Worm (Caenorhabditis elegans) whole organism, young adult: ENCODE measurements around the gene nhr-141.
A peak's percentile ranks its signal among the peaks of the same experiment; 100 is the strongest.

ENCODE experiments used
- F22D6.2 ChIP-seq: sonication (generic microtip); optimal IDR thresholded peaks from 2 replicates; lab custom pipeline; 2016; ENCODE audit warnings: mild to moderate bottlenecking, missing genetic modification characterization, missing compliant biosample characterization
- F23B12.7 ChIP-seq: sonication (generic microtip); optimal IDR thresholded peaks from 2 replicates; lab custom pipeline; 2017; ENCODE audit warnings: missing genetic modification characterization, mild to moderate bottlenecking, missing compliant biosample characterization, antibody characterized with exemption, moderate library complexity; ENCODE audit not compliant: insufficient read depth
- F49E8.2 ChIP-seq: sonication (generic microtip); optimal IDR thresholded peaks from 3 replicates; lab custom pipeline; 2017; ENCODE audit warnings: missing genetic modification characterization, mild to moderate bottlenecking, missing compliant biosample characterization, antibody characterized with exemption, moderate library complexity; ENCODE audit not compliant: insufficient read depth
- F57A8.1 ChIP-seq: fragments of 200-800 bp; sonication (Bioruptor generic); optimal IDR thresholded peaks from 2 replicates; lab custom pipeline; 2018; ENCODE audit warnings: mild to moderate bottlenecking, missing genetic modification characterization, moderate library complexity, missing compliant biosample characterization
- K11D2.4 ChIP-seq: fragments of 200-800 bp; sonication (Bioruptor generic); IDR thresholded peaks from 2 replicates; pipeline ENCODE4 v1.3.6; 2022; ENCODE audit warnings: missing genetic modification reagents, missing genetic modification characterization, missing compliant biosample characterization
- Y53G8AR.9 ChIP-seq: fragments of 200-800 bp; sonication (Bioruptor generic); conservative IDR thresholded peaks from 2 replicates; pipeline ENCODE4 v1.3.6; 2022; ENCODE audit warnings: missing genetic modification reagents, missing genetic modification characterization, missing compliant biosample characterization
- Y67H2A.10 ChIP-seq: fragments of 200-800 bp; sonication (Bioruptor generic); conservative IDR thresholded peaks from 2 replicates; pipeline ENCODE4 v1.3.6; 2022; ENCODE audit warnings: missing genetic modification reagents, missing genetic modification characterization, missing compliant biosample characterization
- akir-1 ChIP-seq: fragments of 200-800 bp; sonication (Bioruptor generic); optimal IDR thresholded peaks from 2 replicates; lab custom pipeline; 2018; ENCODE audit warnings: mild to moderate bottlenecking, missing genetic modification characterization, moderate library complexity, missing compliant biosample characterization
- atf-7 ChIP-seq: sonication (generic microtip); optimal IDR thresholded peaks from 2 replicates; lab custom pipeline; 2017; ENCODE audit warnings: mild to moderate bottlenecking, missing genetic modification characterization, missing compliant biosample characterization
- cebp-1 ChIP-seq, 2 experiments: fragments of 200-800 bp in 1 of 2; sonication (Bioruptor generic) in 1 of 2; sonication (generic microtip) in 1 of 2; IDR thresholded peaks in 1 of 2; optimal IDR thresholded peaks in 1 of 2; 2 replicates each; pipeline versions ENCODE4 v1.3.6 to Lab custom; 2017 to 2022; ENCODE audit warnings: missing compliant biosample characterization in 2 of 2, missing genetic modification characterization in 2 of 2, mild to moderate bottlenecking in 1 of 2, missing genetic modification reagents in 1 of 2, moderate library complexity in 1 of 2
- ceh-27 ChIP-seq: fragments of 200-800 bp; sonication (Bioruptor generic); optimal IDR thresholded peaks from 2 replicates; lab custom pipeline; 2018; ENCODE audit warnings: mild to moderate bottlenecking, missing genetic modification characterization, moderate library complexity, missing compliant biosample characterization
- ceh-58 ChIP-seq: fragments of 200-800 bp; sonication (Bioruptor generic); IDR thresholded peaks from 2 replicates; pipeline ENCODE4 v1.3.6; 2022; ENCODE audit warnings: missing genetic modification characterization, missing compliant biosample characterization
- him-1 ChIP-seq: sonication (generic microtip); optimal IDR thresholded peaks from 2 replicates; lab custom pipeline; 2016; ENCODE audit warnings: missing genotype, missing genetic modification reagents, missing genetic modification characterization, missing compliant biosample characterization
- hlh-12 ChIP-seq: sonication (generic microtip); optimal IDR thresholded peaks from 2 replicates; lab custom pipeline; 2016; ENCODE audit warnings: missing genetic modification characterization, missing compliant biosample characterization
- hlh-26 ChIP-seq: fragments of 200-800 bp; sonication (Bioruptor generic); conservative IDR thresholded peaks from 2 replicates; pipeline ENCODE4 v1.3.6; 2022; ENCODE audit warnings: missing genetic modification reagents, missing genetic modification characterization, missing compliant biosample characterization
- lin-26 ChIP-seq: fragments of 200-800 bp; sonication (Bioruptor generic); IDR thresholded peaks from 2 replicates; pipeline ENCODE4 v1.3.6; 2022; ENCODE audit warnings: missing genetic modification reagents, missing genetic modification characterization, missing compliant biosample characterization
- lin-40 ChIP-seq: sonication (generic microtip); optimal IDR thresholded peaks from 2 replicates; lab custom pipeline; 2016; ENCODE audit warnings: missing genetic modification characterization, mild to moderate bottlenecking, missing compliant biosample characterization, missing genotype, missing genetic modification reagents
- madf-8 ChIP-seq: fragments of 200-800 bp; sonication (Bioruptor generic); conservative IDR thresholded peaks from 2 replicates; pipeline ENCODE4 v1.3.6; 2022; ENCODE audit warnings: missing genetic modification reagents, missing genetic modification characterization, missing compliant biosample characterization
- nfya-2 ChIP-seq: fragments of 200-800 bp; sonication (Bioruptor generic); IDR thresholded peaks from 2 replicates; pipeline ENCODE4 v1.3.6; 2022; ENCODE audit warnings: missing genetic modification reagents, missing genetic modification characterization, missing compliant biosample characterization
- nhr-27 ChIP-seq: fragments of 200-800 bp; sonication (Bioruptor generic); optimal IDR thresholded peaks from 2 replicates; lab custom pipeline; 2018; ENCODE audit warnings: mild to moderate bottlenecking, missing genetic modification characterization, moderate library complexity, missing compliant biosample characterization
- rpc-1 ChIP-seq, 2 experiments: fragments of 150-350 bp in 1 of 2; sonication (generic microtip) in 1 of 2; optimal IDR thresholded peaks; 2 replicates each; lab custom pipeline; 2014 to 2018; ENCODE audit warnings: missing biosample characterization in 1 of 2, missing genetic modification characterization in 1 of 2, missing genetic modification reagents in 1 of 2, missing genotype in 1 of 2
- snpc-1.3 ChIP-seq: sonication (generic microtip); optimal IDR thresholded peaks from 2 replicates; lab custom pipeline; 2017; ENCODE audit warnings: missing genetic modification characterization, mild to moderate bottlenecking, missing compliant biosample characterization, antibody characterized with exemption, moderate library complexity, missing genotype, missing genetic modification reagents; ENCODE audit not compliant: insufficient read depth
- tbp1 ChIP-seq: fragments of 200-800 bp; sonication (Bioruptor generic); optimal IDR thresholded peaks from 2 replicates; lab custom pipeline; 2018; ENCODE audit warnings: mild to moderate bottlenecking, missing genetic modification characterization, missing compliant biosample characterization
- tlf-1 ChIP-seq: fragments of 200-800 bp; sonication (Bioruptor generic); optimal IDR thresholded peaks from 2 replicates; lab custom pipeline; 2018; ENCODE audit warnings: mild to moderate bottlenecking, missing genetic modification characterization, missing compliant biosample characterization
- unc-130 ChIP-seq: sonication (generic microtip); optimal IDR thresholded peaks from 2 replicates; lab custom pipeline; 2016; ENCODE audit warnings: missing genetic modification reagents, missing genetic modification characterization, missing compliant biosample characterization
- xnd-1 ChIP-seq: sonication (generic microtip); optimal IDR thresholded peaks from 2 replicates; lab custom pipeline; 2016; ENCODE audit warnings: missing genotype, missing genetic modification reagents, missing genetic modification characterization, missing compliant biosample characterization
- ztf-22 ChIP-seq: fragments of 200-800 bp; sonication (Bioruptor generic); optimal IDR thresholded peaks from 2 replicates; lab custom pipeline; 2018; ENCODE audit warnings: mild to moderate bottlenecking, missing genetic modification characterization, moderate library complexity, missing compliant biosample characterization
- ztf-26 ChIP-seq: sonication (generic microtip); optimal IDR thresholded peaks from 2 replicates; lab custom pipeline; 2017; ENCODE audit warnings: missing genetic modification characterization, missing compliant biosample characterization

The nhr-141 gene

ce11 chrV:7415780-7416428, 28.6 kb upstream of the nhr-141 start, which contains the start of gene F18E3.13 (continued):
- TF ChIP-seq F49E8.2 (tag; lab: Kevin White, UChicago): no peak
- 0 out of 2 replicates have a peak, but pooled peaks have one; percentile 33 for TF ChIP-seq Y53G8AR.9
- no peak for TF ChIP-seq Y67H2A.10 (GFP tag; lab: Robert Waterston, UW)
- 0 out of 2 replicates have a peak, but pooled peaks have one; percentile 27 for TF ChIP-seq lin-26 (GFP tag; lab: Robert Waterston, UW)
- TF ChIP-seq ceh-27 (GFP tag; lab: Kevin White, UChicago): no peak
- no peak for TF ChIP-seq unc-130 (GFP tag; lab: Kevin White, UChicago)
- TF ChIP-seq F57A8.1 (GFP tag; lab: Kevin White, UChicago): no peak
- peak; percentile 35 for TF ChIP-seq lin-40 (tag; lab: Kevin White, UChicago)
- TF ChIP-seq, all 124 proteins: peak for 13

- TF ChIP-seq snpc-1.3 (tag; lab: Kevin White, UChicago) (no peak), ceh-58 (GFP tag; lab: Robert Waterston, UW) (no peak), F57A8.1 (GFP tag; lab: Kevin White, UChicago) (no peak), him-1 (no peak), hlh-12 (tag; lab: Kevin White, UChicago) (no peak), akir-1 (no peak), nfya-2 (GFP tag; lab: Robert Waterston, UW) (no peak), ceh-27 (GFP tag; lab: Kevin White, UChicago) (no peak)
- TF ChIP-seq, all 124 proteins: peak for 0
Measured at ce11 chrV:7416569-7416968, 27.9 kb upstream of the nhr-141 start.

ce11 chrV:7417018-7417716, 27.3 kb upstream of the nhr-141 start, which contains the start of gene srw-67:
Gene srw-67, plus strand, starts transcription at chrV:7417660.
- no peak for TF ChIP-seq tlf-1
- no peak for TF ChIP-seq madf-8 (GFP tag; lab: Robert Waterston, UW)
- TF ChIP-seq ztf-22: no peak
- no peak for TF ChIP-seq hlh-26 (GFP tag; lab: Robert Waterston, UW)
- TF ChIP-seq nfya-2 (GFP tag; lab: Robert Waterston, UW): no peak
- TF ChIP-seq F23B12.7 (tag; lab: Kevin White, UChicago): no peak
- TF ChIP-seq ztf-26 (tag; lab: Kevin White, UChicago): no peak
- TF ChIP-seq rpc-1 (optimal IDR thresholded peaks at IDR 0.05; lab: Kevin White, UChicago): no peak
- TF ChIP-seq rpc-1 (tag; optimal IDR thresholded peaks at IDR 0.05; lab: Kevin White, UChicago): no peak
- TF ChIP-seq xnd-1 (tag; lab: Kevin White, UChicago): no peak
- TF ChIP-seq akir-1: no peak
- no peak for TF ChIP-seq atf-7
- TF ChIP-seq nhr-27 (tag; lab: Kevin White, UChicago): no peak
- no peak for TF ChIP-seq cebp-1 (GFP tag; IDR thresholded peaks at IDR 0.05; lab: Robert Waterston, UW)
- no peak for TF ChIP-seq cebp-1 (tag; optimal IDR thresholded peaks at IDR 0.05; lab: Kevin White, UChicago)
- TF ChIP-seq tbp1 (GFP tag; lab: Kevin White, UChicago): no peak

- no peak for TF ChIP-seq F22D6.2 (tag; lab: Kevin White, UChicago)
- no peak for TF ChIP-seq K11D2.4 (GFP tag; lab: Robert Waterston, UW)
Measured at ce11 chrV:7420162-7420561, 24.3 kb upstream of the nhr-141 start, which contains the start of gene srxa-4. Gene srxa-4, plus strand, starts transcription at chrV:7420462.
